Worm (Caenorhabditis elegans): ENCODE results near the gene mps-1.

Gene mps-1

ce11 chrII:6339948-6340347 lies 45.8 kb upstream of the mps-1 start, which contains the start of gene C32D5.7:
C32D5.7 (minus strand) TSS chrII:6340048.
- TF ChIP-seq nhr-90 (tag; optimal IDR thresholded peaks at IDR 0.05) (no peak), sea-2 (GFP tag; IDR thresholded peaks at IDR 0.05) (no peak), pha-4 (tag; optimal IDR thresholded peaks at IDR 0.05) (no peak), lin-40 (tag; optimal IDR thresholded peaks at IDR 0.05) (no peak), B0261.1 (tag; optimal IDR thresholded peaks at IDR 0.05) (no peak), rcor-1 (GFP tag; IDR thresholded peaks at IDR 0.05) (no peak), attf-5 (GFP tag; optimal IDR thresholded peaks at IDR 0.05) (no peak), egl-44 (GFP tag; IDR thresholded peaks at IDR 0.05) (no peak), ceh-58 (GFP tag; IDR thresholded peaks at IDR 0.05) (no peak), ceh-40 (GFP tag; IDR thresholded peaks at IDR 0.05) (no peak), athp-1 (tag; optimal IDR thresholded peaks at IDR 0.05) (no peak)

ce11 chrII:6339511-6339910 lies 45.4 kb upstream of the mps-1 start:
- TF ChIP-seq athp-1 (tag; optimal IDR thresholded peaks at IDR 0.05) (no peak), tbx-9 (tag; optimal IDR thresholded peaks at IDR 0.05; ENCODE audit: borderline replicate concordance) (no peak), dpl-1 (GFP tag; optimal IDR thresholded peaks at IDR 0.05) (no peak), K12H6.12 (tag; optimal IDR thresholded peaks at IDR 0.05) (no peak), mcd-1 (GFP tag; IDR thresholded peaks at IDR 0.05) (no peak), nhr-80 (tag; optimal IDR thresholded peaks at IDR 0.05) (no peak), attf-6 (GFP tag; IDR thresholded peaks at IDR 0.05) (no peak), Y53F4B.3 (GFP tag; IDR thresholded peaks at IDR 0.05) (no peak), nhr-120 (GFP tag; IDR thresholded peaks at IDR 0.05) (no peak), tlf-1 (GFP tag; optimal IDR thresholded peaks at IDR 0.05) (no peak), sptf-2 (GFP tag; optimal IDR thresholded peaks at IDR 0.05) (no peak), nhr-90 (tag; optimal IDR thresholded peaks at IDR 0.05) (no peak), madf-6 (GFP tag; IDR thresholded peaks at IDR 0.05) (no peak), ets-4 (GFP tag; optimal IDR thresholded peaks at IDR 0.05) (no peak), rcor-1 (GFP tag; IDR thresholded peaks at IDR 0.05) (no peak), F37B4.10 (GFP tag; IDR thresholded peaks at IDR 0.05) (no peak), unc-62 (GFP tag; optimal IDR thresholded peaks at IDR 0.05) (no peak), lsl-1 (GFP tag; optimal IDR thresholded peaks at IDR 0.05) (no peak), madf-8 (GFP tag; conservative IDR thresholded peaks at IDR 0.05) (no peak), somi-1 (GFP tag; optimal IDR thresholded peaks at IDR 0.05) (no peak)

ce11 chrII:6335358-6335757 lies 41.2 kb upstream of the mps-1 start, which contains the start of gene C32D5.14:
C32D5.14 (plus strand) TSS chrII:6335488.
- TF ChIP-seq aptf-3 (GFP tag; IDR thresholded peaks at IDR 0.05) (no peak), F39B2.1 (GFP tag; IDR thresholded peaks at IDR 0.05) (no peak), snpc-3.4 (tag; optimal IDR thresholded peaks at IDR 0.05) (no peak), D2030.7 (GFP tag; IDR thresholded peaks at IDR 0.05) (no peak), repo-1 (tag; optimal IDR thresholded peaks at IDR 0.05) (no peak), lin-54 (GFP tag; optimal IDR thresholded peaks at IDR 0.05) (no peak), let-607 (tag; optimal IDR thresholded peaks at IDR 0.05) (peak; percentile 48 to 77), mcd-1 (GFP tag; IDR thresholded peaks at IDR 0.05) (no peak), B0035.1 (tag; optimal IDR thresholded peaks at IDR 0.05) (no peak), madf-3 (GFP tag; IDR thresholded peaks at IDR 0.05) (no peak), nhr-27 (tag; optimal IDR thresholded peaks at IDR 0.05) (no peak), ceh-100 (GFP tag; IDR thresholded peaks at IDR 0.05) (no peak), cebp-2 (GFP tag; IDR thresholded peaks at IDR 0.05) (no peak), atf-7 (tag; optimal IDR thresholded peaks at IDR 0.05) (peak; percentile 22), pha-4 (tag; optimal IDR thresholded peaks at IDR 0.05) (no peak), nhr-80 (tag; optimal IDR thresholded peaks at IDR 0.05) (peak; percentile 61), mel-28 (tag; optimal IDR thresholded peaks at IDR 0.05; ENCODE audit: borderline replicate concordance) (no peak), K11D2.4 (GFP tag; IDR thresholded peaks at IDR 0.05) (no peak)

Data from whole organism, young adult.